Fruit fly (Drosophila melanogaster) whole organism, embryonic: ENCODE results near the gene Cip4.

ENCODE experiments used
- CG10431 ChIP-seq: fragments of 200-800 bp; sonication (Bioruptor generic); optimal IDR thresholded peaks from 3 replicates; lab custom pipeline; 2018; ENCODE audit warnings: missing biosample characterization, mild to moderate bottlenecking, missing genetic modification characterization
- CG11093 ChIP-seq: fragments of 200-800 bp; sonication (Bioruptor generic); IDR thresholded peaks from 3 replicates; pipeline ENCODE4 v1.3.6; 2022; ENCODE audit warnings: missing biosample characterization, missing genetic modification characterization
- CG13123 ChIP-seq: fragments of 200-800 bp; sonication (Bioruptor generic); optimal IDR thresholded peaks from 2 replicates; lab custom pipeline; 2016; ENCODE audit warnings: missing biosample characterization, missing genetic modification characterization
- CG13424 ChIP-seq: fragments of 200-800 bp; sonication (Bioruptor generic); optimal IDR thresholded peaks from 2 replicates; lab custom pipeline; 2019; ENCODE audit warnings: missing biosample characterization, mild to moderate bottlenecking, missing genetic modification characterization, moderate library complexity
- CG13775 ChIP-seq: fragments of 200-800 bp; sonication (Bioruptor generic); optimal IDR thresholded peaks from 3 replicates; lab custom pipeline; 2017; ENCODE audit warnings: missing biosample characterization, mild to moderate bottlenecking, missing genetic modification characterization
- CG14860 ChIP-seq: fragments of 200-800 bp; sonication (Bioruptor generic); IDR thresholded peaks from 3 replicates; pipeline ENCODE4 v1.3.6; 2022; ENCODE audit warnings: missing biosample characterization, missing genetic modification characterization; ENCODE audit not compliant: partially characterized antibody
- CG15011 ChIP-seq: fragments of 200-800 bp; sonication (Bioruptor generic); optimal IDR thresholded peaks from 3 replicates; lab custom pipeline; 2018; ENCODE audit warnings: missing biosample characterization, mild to moderate bottlenecking, missing genetic modification characterization
- CG16815 ChIP-seq: fragments of 200-800 bp; sonication (Bioruptor generic); optimal IDR thresholded peaks from 3 replicates; lab custom pipeline; 2017; ENCODE audit warnings: missing biosample characterization, mild to moderate bottlenecking, missing genetic modification characterization
- CG2889 ChIP-seq: fragments of 200-800 bp; sonication (Bioruptor generic); IDR thresholded peaks from 3 replicates; pipeline ENCODE4 v1.3.6; 2022; ENCODE audit warnings: missing biosample characterization, missing genetic modification characterization
- CG33213 ChIP-seq: fragments of 200-800 bp; sonication (Bioruptor generic); optimal IDR thresholded peaks from 3 replicates; lab custom pipeline; 2016; ENCODE audit warnings: missing biosample characterization, missing genetic modification characterization
- CG43689 ChIP-seq: fragments of 200-800 bp; sonication (Bioruptor generic); IDR thresholded peaks from 2 replicates; pipeline ENCODE4 v1.3.6; 2022; ENCODE audit warnings: missing biosample characterization, missing genetic modification characterization
- CG4617 ChIP-seq: fragments of 200-800 bp; sonication (Bioruptor generic); optimal IDR thresholded peaks from 3 replicates; lab custom pipeline; 2016; ENCODE audit warnings: missing biosample characterization, missing genetic modification characterization, borderline replicate concordance
- CG7271 ChIP-seq: fragments of 200-800 bp; sonication (Bioruptor generic); optimal IDR thresholded peaks from 2 replicates; lab custom pipeline; 2018; ENCODE audit warnings: missing biosample characterization, mild to moderate bottlenecking, missing genetic modification characterization, moderate library complexity
- CG8089 ChIP-seq: fragments of 200-800 bp; sonication (Bioruptor generic); optimal IDR thresholded peaks from 3 replicates; lab custom pipeline; 2016; ENCODE audit warnings: missing biosample characterization, missing genetic modification characterization
- CG8290 ChIP-seq, 3 experiments: fragments of 200-800 bp; sonication (Bioruptor generic); optimal IDR thresholded peaks; 2 replicates each; lab custom pipeline; 2016 to 2019; ENCODE audit warnings: missing biosample characterization in 3 of 3, missing genetic modification characterization in 3 of 3, mild to moderate bottlenecking in 2 of 3, moderate library complexity in 1 of 3
- CG9437 ChIP-seq: fragments of 200-800 bp; sonication (Bioruptor generic); optimal IDR thresholded peaks from 2 replicates; lab custom pipeline; 2018; ENCODE audit warnings: missing biosample characterization, mild to moderate bottlenecking, missing genetic modification characterization
- CTCF ChIP-seq: fragments of 200-800 bp; sonication (Bioruptor generic); optimal IDR thresholded peaks from 2 replicates; lab custom pipeline; 2017; ENCODE audit warnings: missing biosample characterization, mild to moderate bottlenecking, missing genetic modification characterization, moderate library complexity
- CoRest ChIP-seq: fragments of 200-800 bp; sonication (Bioruptor generic); optimal IDR thresholded peaks from 3 replicates; lab custom pipeline; 2018; ENCODE audit warnings: missing biosample characterization, mild to moderate bottlenecking, missing genetic modification characterization, moderate library complexity
- Dfd ChIP-seq, 2 experiments: fragments of >200 bp; optimal IDR thresholded peaks; 2 replicates each; lab custom pipeline; 2017; ENCODE audit warnings: missing biosample characterization in 2 of 2, missing genetic modification characterization in 2 of 2
- Doc3 ChIP-seq: fragments of 200-800 bp; sonication (Bioruptor generic); IDR thresholded peaks from 3 replicates; pipeline ENCODE4 v1.3.6; 2022; ENCODE audit warnings: missing biosample characterization, missing genetic modification characterization; ENCODE audit not compliant: partially characterized antibody
- Dref ChIP-seq: fragments of 200-800 bp; sonication (Bioruptor generic); IDR thresholded peaks from 2 replicates; pipeline ENCODE4 v1.3.6; 2022; ENCODE audit warnings: missing biosample characterization, missing genetic modification characterization
- E2f1 ChIP-seq: fragments of 200-800 bp; sonication (Bioruptor generic); IDR thresholded peaks from 2 replicates; pipeline ENCODE4 v1.3.6; 2022; ENCODE audit warnings: missing biosample characterization, missing genetic modification characterization
- Gug ChIP-seq: fragments of 200-800 bp; sonication (Bioruptor generic); IDR thresholded peaks from 4 replicates; pipeline ENCODE4 v1.3.6; 2022; ENCODE audit warnings: missing biosample characterization, missing genetic modification characterization
- HmgZ ChIP-seq: fragments of 200-800 bp; sonication (Bioruptor generic); optimal IDR thresholded peaks from 2 replicates; lab custom pipeline; 2018; ENCODE audit warnings: missing biosample characterization, mild to moderate bottlenecking, missing genetic modification characterization
- Kr ChIP-seq: fragments of 200-800 bp; sonication (Bioruptor generic); optimal IDR thresholded peaks from 2 replicates; lab custom pipeline; 2017; ENCODE audit warnings: missing biosample characterization, mild to moderate bottlenecking, missing genetic modification characterization
- Meics ChIP-seq: fragments of 200-800 bp; sonication (Bioruptor generic); optimal IDR thresholded peaks from 2 replicates; lab custom pipeline; 2017; ENCODE audit warnings: missing biosample characterization, mild to moderate bottlenecking, missing genetic modification characterization
- Neu2 ChIP-seq: fragments of 200-800 bp; sonication (Bioruptor generic); optimal IDR thresholded peaks from 3 replicates; lab custom pipeline; 2016; ENCODE audit warnings: missing biosample characterization, missing genetic modification characterization, borderline replicate concordance
- Nf-YB ChIP-seq: fragments of 200-800 bp; sonication (Bioruptor generic); optimal IDR thresholded peaks from 3 replicates; lab custom pipeline; 2019; ENCODE audit warnings: missing biosample characterization, mild to moderate bottlenecking, missing genetic modification characterization, moderate library complexity
- Nf-YC ChIP-seq: fragments of 200-800 bp; optimal IDR thresholded peaks from 3 replicates; lab custom pipeline; 2019; ENCODE audit warnings: missing biosample characterization, mild to moderate bottlenecking, missing genetic modification characterization, moderate library complexity
- Ptx1 ChIP-seq: fragments of 200-800 bp; sonication (Bioruptor generic); IDR thresholded peaks from 2 replicates; pipeline ENCODE4 v1.3.6; 2022; ENCODE audit warnings: missing biosample characterization, missing genetic modification characterization
- ab ChIP-seq: fragments of 200-800 bp; sonication (Bioruptor generic); optimal IDR thresholded peaks from 2 replicates; lab custom pipeline; 2016; ENCODE audit warnings: missing biosample characterization, missing genetic modification characterization
- ap ChIP-seq: fragments of 200-800 bp; sonication (Bioruptor generic); IDR thresholded peaks from 2 replicates; pipeline ENCODE4 v1.3.6; 2022; ENCODE audit warnings: missing biosample characterization, missing genetic modification characterization
- az2 ChIP-seq: fragments of 200-800 bp; sonication (Bioruptor generic); optimal IDR thresholded peaks from 3 replicates; lab custom pipeline; 2016; ENCODE audit warnings: missing biosample characterization, missing genetic modification characterization
- bigmax ChIP-seq: fragments of 200-800 bp; sonication (Bioruptor generic); optimal IDR thresholded peaks from 2 replicates; lab custom pipeline; 2018; ENCODE audit warnings: missing biosample characterization, mild to moderate bottlenecking, missing genetic modification characterization
- danr ChIP-seq: fragments of 200-800 bp; sonication (Bioruptor generic); IDR thresholded peaks from 2 replicates; pipeline ENCODE4 v1.3.6; 2022; ENCODE audit warnings: missing biosample characterization, missing genetic modification characterization
- ewg ChIP-seq: fragments of 200-800 bp; sonication (Bioruptor generic); optimal IDR thresholded peaks from 3 replicates; lab custom pipeline; 2017; ENCODE audit warnings: mild to moderate bottlenecking, missing biosample characterization, missing genetic modification reagents, missing genetic modification characterization
- eyg ChIP-seq: fragments of 200-800 bp; sonication (Bioruptor generic); optimal IDR thresholded peaks from 3 replicates; lab custom pipeline; 2016; ENCODE audit warnings: missing biosample characterization, missing genetic modification characterization
- hbn ChIP-seq: fragments of 200-800 bp; sonication (Bioruptor generic); IDR thresholded peaks from 2 replicates; pipeline ENCODE4 v1.3.6; 2022; ENCODE audit warnings: missing biosample characterization, missing genetic modification characterization; ENCODE audit not compliant: partially characterized antibody
- kay ChIP-seq: fragments of 200-800 bp; sonication (Bioruptor generic); optimal IDR thresholded peaks from 2 replicates; lab custom pipeline; 2016; ENCODE audit warnings: missing biosample characterization, missing genetic modification characterization
- mirr ChIP-seq: fragments of 200-800 bp; sonication (Bioruptor generic); optimal IDR thresholded peaks from 3 replicates; lab custom pipeline; 2018; ENCODE audit warnings: missing biosample characterization, mild to moderate bottlenecking, missing genetic modification characterization
- p53 ChIP-seq: fragments of 200-800 bp; sonication (Bioruptor generic); optimal IDR thresholded peaks from 2 replicates; lab custom pipeline; 2016; ENCODE audit warnings: missing biosample characterization, missing genetic modification characterization
- pan ChIP-seq, 4 experiments: fragments of >200 bp in 3 of 4; fragments of 200-800 bp in 1 of 4; sonication (Bioruptor generic) in 1 of 4; optimal IDR thresholded peaks in 3 of 4; IDR thresholded peaks in 1 of 4; 2 replicates each; pipeline versions ENCODE4 v1.3.6 to Lab custom; 2017 to 2022; ENCODE audit warnings: missing biosample characterization in 2 of 4, missing genetic modification characterization in 2 of 4, mixed read lengths in 1 of 4
- pros ChIP-seq: fragments of 200-800 bp; sonication (Bioruptor generic); optimal IDR thresholded peaks from 3 replicates; lab custom pipeline; 2019; ENCODE audit warnings: missing biosample characterization, mild to moderate bottlenecking, missing genetic modification characterization, moderate library complexity
- run ChIP-seq: fragments of 200-800 bp; sonication (Bioruptor generic); optimal IDR thresholded peaks from 3 replicates; lab custom pipeline; 2018; ENCODE audit warnings: missing biosample characterization, mild to moderate bottlenecking, missing genetic modification characterization
- so ChIP-seq: fragments of 200-800 bp; sonication (Bioruptor generic); IDR thresholded peaks from 3 replicates; pipeline ENCODE4 v1.3.6; 2022; ENCODE audit warnings: missing biosample characterization, missing genetic modification characterization
- stc ChIP-seq: fragments of 200-800 bp; sonication (Bioruptor generic); IDR thresholded peaks from 2 replicates; pipeline ENCODE4 v1.3.6; 2022; ENCODE audit warnings: missing biosample characterization, missing genetic modification characterization
- unc-4 ChIP-seq: fragments of 200-800 bp; sonication (Bioruptor generic); IDR thresholded peaks from 2 replicates; pipeline ENCODE4 v1.3.6; 2022; ENCODE audit warnings: missing biosample characterization, missing genetic modification characterization; ENCODE audit not compliant: partially characterized antibody

Gene Cip4

DNA sequence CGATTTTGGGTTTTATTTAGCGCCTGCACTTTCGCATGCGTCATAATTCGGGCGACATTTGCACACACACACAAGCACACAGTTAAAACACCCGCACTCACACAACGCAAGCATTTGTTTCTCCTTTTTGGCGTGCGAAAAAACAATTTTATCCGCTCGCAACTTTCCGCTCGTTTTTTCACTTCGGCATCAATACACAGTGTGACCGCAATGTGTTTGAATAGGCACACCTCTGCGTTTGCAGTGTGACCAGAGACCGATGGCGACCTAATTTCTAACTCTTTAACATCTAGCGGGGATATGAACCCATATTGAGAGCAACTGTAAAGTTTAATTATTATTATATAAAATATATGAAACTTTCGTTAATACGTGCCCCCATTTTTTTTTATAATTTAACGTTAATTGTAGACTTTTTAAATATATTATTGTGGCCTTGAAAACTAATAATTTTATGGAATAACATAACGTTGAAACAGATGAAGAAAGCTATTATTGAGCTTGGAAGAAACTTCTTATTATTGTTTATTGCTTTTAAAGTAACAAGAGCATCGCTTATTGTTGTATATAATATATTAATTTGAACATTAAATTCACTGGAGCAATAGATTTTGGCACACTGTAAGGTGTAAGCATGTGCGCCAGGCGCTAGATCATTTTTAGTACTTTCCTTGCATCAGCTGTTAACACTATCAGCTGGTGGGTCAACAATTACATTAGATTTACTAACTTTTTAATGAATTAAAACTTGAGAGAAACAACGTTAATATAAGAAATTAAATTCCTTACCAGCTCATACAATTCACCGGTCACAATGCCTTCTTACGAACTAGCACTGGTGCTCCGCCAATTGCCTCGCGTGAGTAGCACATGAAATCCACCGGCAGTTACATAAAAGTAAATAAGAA, at the start of gene Cip4, which contains the start of gene mRpS6:
Cip4 (minus strand) TSS at position 216 of the 908 bp plus-strand sequence.
mRpS6 (plus strand) TSS at position 664 of the 908 bp plus-strand sequence.
- TF ChIP-seq Neu2 (GFP tag; lab: Kevin White, UChicago), result no peak
- peak; percentile 41 for TF ChIP-seq run
- peak; percentile 91 for TF ChIP-seq CoRest (tag; lab: Kevin White, UChicago)
- TF ChIP-seq kay, result peak; percentile 65
- TF ChIP-seq Dfd (GFP tag; optimal IDR thresholded peaks at IDR 0.05; lab: Kevin White, UChicago), result no peak
- no peak for TF ChIP-seq Dref (GFP tag; lab: Robert Waterston, UW)
- TF ChIP-seq Meics (GFP tag; lab: Kevin White, UChicago), result peak; percentile 52
- TF ChIP-seq CG13775 (GFP tag; lab: Kevin White, UChicago), result peak; percentile 87
- peak; percentile 71 for TF ChIP-seq stc (GFP tag; lab: Robert Waterston, UW)
- no peak for TF ChIP-seq p53 (GFP tag; lab: Kevin White, UChicago)
- no peak for TF ChIP-seq eyg (GFP tag; lab: Kevin White, UChicago)
- TF ChIP-seq HmgZ, result peak; percentile 53
- peak; percentile 81 for TF ChIP-seq Ptx1 (GFP tag; lab: Robert Waterston, UW)
- TF ChIP-seq CG8089 (GFP tag; lab: Kevin White, UChicago), result no peak
- peak; percentile 35 for TF ChIP-seq Nf-YC (tag; lab: Kevin White, UChicago)
- TF ChIP-seq ewg, result peak; percentile 68
- TF ChIP-seq pros (GFP tag; lab: Kevin White, UChicago), result no peak
- no peak for TF ChIP-seq hbn
- TF ChIP-seq CG13424 (tag; lab: Kevin White, UChicago), result peak; percentile 84
- peak; percentile 40; the same call in 2 of the 4 replicates for TF ChIP-seq Gug (GFP tag; lab: Robert Waterston, UW)
- peak; percentile 45 for TF ChIP-seq CG13123
- no peak for TF ChIP-seq CG8290 (GFP tag; optimal IDR thresholded peaks at IDR 0.05; lab: Kevin White, UChicago)
- TF ChIP-seq CG8290 (tag; optimal IDR thresholded peaks at IDR 0.05; lab: Kevin White, UChicago), result peak in 1 of 2 experiments; percentile 75
- TF ChIP-seq bigmax (GFP tag; lab: Kevin White, UChicago), result no peak
- TF ChIP-seq CG4617 (GFP tag; lab: Kevin White, UChicago), result peak; percentile 53
- no peak for TF ChIP-seq unc-4 (GFP tag; lab: Robert Waterston, UW)
- no peak for TF ChIP-seq CG14860
- no peak for TF ChIP-seq CG15011 (GFP tag; lab: Kevin White, UChicago)
- peak; percentile 84 for TF ChIP-seq E2f1 (GFP tag; lab: Robert Waterston, UW)
- TF ChIP-seq az2, result peak; percentile 86
- TF ChIP-seq CG16815 (GFP tag; lab: Kevin White, UChicago), result peak; percentile 75
- TF ChIP-seq ap (GFP tag; lab: Robert Waterston, UW), result peak; percentile 83
- peak; percentile 83 for TF ChIP-seq CG2889 (GFP tag; lab: Robert Waterston, UW)
- no peak for TF ChIP-seq CG11093 (GFP tag; lab: Robert Waterston, UW)
- TF ChIP-seq CG33213 (GFP tag; lab: Kevin White, UChicago), result peak; percentile 23
- peak; percentile 49; the same call in 1 of the 3 replicates for TF ChIP-seq Doc3 (GFP tag; lab: Robert Waterston, UW)
- TF ChIP-seq CG7271 (tag; lab: Kevin White, UChicago), result no peak
- TF ChIP-seq CTCF (GFP tag; lab: Kevin White, UChicago), result no peak
- no peak for TF ChIP-seq pan (optimal IDR thresholded peaks at IDR 0.05; lab: Kevin White, UChicago)
- TF ChIP-seq pan (GFP tag; optimal IDR thresholded peaks at IDR 0.05 in 1 of 2, IDR thresholded peaks at IDR 0.05 in 1 of 2), result peak in 1 of 2 experiments; percentile 77
- no peak for TF ChIP-seq ab (GFP tag; lab: Kevin White, UChicago)
- peak; percentile 71 for TF ChIP-seq CG9437
- TF ChIP-seq Kr (GFP tag; lab: Kevin White, UChicago), result peak; percentile 89
- peak; percentile 53 for TF ChIP-seq CG10431 (GFP tag; lab: Kevin White, UChicago)
- TF ChIP-seq CG43689 (GFP tag; lab: Robert Waterston, UW), result peak; percentile 61; the same call in 1 of the 2 replicates
- TF ChIP-seq danr (GFP tag; lab: Robert Waterston, UW), result peak; percentile 73
- TF ChIP-seq mirr (GFP tag; lab: Kevin White, UChicago), result no peak
- TF ChIP-seq so (GFP tag; lab: Robert Waterston, UW), result peak; percentile 85
- peak; percentile 51 for TF ChIP-seq Nf-YB (GFP tag; lab: Kevin White, UChicago)
